Fruit fly (Drosophila melanogaster): Measurements from ENCODE around the gene mrn.

- TF ChIP-seq Crg-1 (GFP tag; optimal IDR thresholded peaks at IDR 0.05) (no peak), kay (GFP tag; ENCODE audit: borderline replicate concordance) (peak; percentile 21), CG1620 (GFP tag; optimal IDR thresholded peaks at IDR 0.05) (no peak)
These were observed 45.1 kb downstream of the mrn start, which contains the start of gene CrebA for dm6 chr3L:15535228-15535598.

Data from whole organism, adult.